Fruit fly (Drosophila melanogaster) whole organism, prepupa: Measurements from ENCODE around the gene CG13293.

Source experiments
- CG16779 ChIP-seq: fragments of 200-800 bp; sonication (Bioruptor generic); optimal IDR thresholded peaks from 3 replicates; lab custom pipeline; 2017; ENCODE audit warnings: missing biosample characterization, mild to moderate bottlenecking, missing genetic modification characterization
- CG3032 ChIP-seq: fragments of 200-800 bp; optimal IDR thresholded peaks from 2 replicates; lab custom pipeline; 2019; ENCODE audit warnings: missing biosample characterization, mild to moderate bottlenecking, missing genetic modification characterization, moderate library complexity
- CG31627 ChIP-seq: fragments of 200-800 bp; sonication (Bioruptor generic); optimal IDR thresholded peaks from 3 replicates; lab custom pipeline; 2016; ENCODE audit warnings: missing biosample characterization, missing genetic modification characterization
- CG32006 ChIP-seq: fragments of 200-800 bp; sonication (Bioruptor generic); optimal IDR thresholded peaks from 3 replicates; lab custom pipeline; 2017; ENCODE audit warnings: missing biosample characterization, mild to moderate bottlenecking, missing genetic modification characterization
- CG34406 ChIP-seq: fragments of 200-800 bp; sonication (Bioruptor generic); optimal IDR thresholded peaks from 3 replicates; lab custom pipeline; 2016; ENCODE audit warnings: missing biosample characterization, missing genetic modification characterization
- CG6163 ChIP-seq: fragments of 200-800 bp; sonication (Bioruptor generic); IDR thresholded peaks from 3 replicates; pipeline ENCODE4 v1.3.6; 2022; ENCODE audit warnings: missing biosample characterization, missing genetic modification characterization
- CG6792 ChIP-seq: fragments of 200-800 bp; sonication (Bioruptor generic); optimal IDR thresholded peaks from 3 replicates; lab custom pipeline; 2016; ENCODE audit warnings: missing biosample characterization, missing genetic modification characterization
- Gug ChIP-seq: fragments of 200-800 bp; sonication (Bioruptor generic); IDR thresholded peaks from 2 replicates; pipeline ENCODE4 v1.3.6; 2022; ENCODE audit warnings: missing biosample characterization, missing genetic modification characterization
- Hr38 ChIP-seq: sonication (Bioruptor generic); optimal IDR thresholded peaks from 2 replicates; lab custom pipeline; 2016; ENCODE audit warnings: missing biosample characterization, missing genetic modification characterization
- Sox15 ChIP-seq: fragments of 200-800 bp; sonication (Bioruptor generic); optimal IDR thresholded peaks from 3 replicates; lab custom pipeline; 2016; ENCODE audit warnings: missing biosample characterization, missing genetic modification characterization
- acj6 ChIP-seq: fragments of 200-800 bp; sonication (Bioruptor generic); optimal IDR thresholded peaks from 3 replicates; lab custom pipeline; 2016; ENCODE audit warnings: missing biosample characterization, missing genetic modification characterization
- dac ChIP-seq: fragments of 200-800 bp; sonication (Bioruptor generic); optimal IDR thresholded peaks from 2 replicates; lab custom pipeline; 2017; ENCODE audit warnings: missing biosample characterization, mild to moderate bottlenecking, missing genetic modification characterization
- fd85E ChIP-seq: fragments of 200-800 bp; sonication (Bioruptor generic); optimal IDR thresholded peaks from 3 replicates; lab custom pipeline; 2016; ENCODE audit warnings: missing biosample characterization, missing genetic modification characterization
- pdm3 ChIP-seq: fragments of 200-800 bp; sonication (Bioruptor generic); optimal IDR thresholded peaks from 3 replicates; lab custom pipeline; 2016; ENCODE audit warnings: missing biosample characterization, missing genetic modification characterization

DNA sequence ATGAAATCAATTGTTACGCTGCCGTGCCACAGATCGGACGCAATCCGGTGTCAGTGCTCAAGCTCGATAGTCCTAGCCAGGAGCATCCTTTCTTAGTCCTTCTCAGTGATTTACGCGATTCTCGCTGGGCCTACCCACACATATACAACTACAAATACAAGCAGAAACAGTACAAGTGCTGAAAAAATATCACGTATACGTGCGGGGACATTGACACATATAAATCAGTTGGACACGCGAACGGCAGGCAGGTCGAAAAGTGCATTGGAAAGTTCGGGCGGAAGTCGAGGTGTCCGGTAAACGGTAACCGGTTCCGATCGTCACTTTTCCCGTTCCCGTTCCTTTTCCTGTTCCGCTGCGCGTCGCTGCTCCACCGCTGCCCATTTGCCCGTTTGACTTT is 28.8 kb downstream of the CG13293 start:
- TF ChIP-seq CG31627 (GFP tag; lab: Kevin White, UChicago): no peak
- no peak for TF ChIP-seq Hr38 (GFP tag; lab: Kevin White, UChicago)
- TF ChIP-seq dac (GFP tag; lab: Kevin White, UChicago): no peak
- no peak for TF ChIP-seq pdm3 (GFP tag; lab: Kevin White, UChicago)
- TF ChIP-seq CG3032 (tag; lab: Kevin White, UChicago): no peak
- TF ChIP-seq fd85E (GFP tag; lab: Kevin White, UChicago): no peak
- no peak for TF ChIP-seq Gug (GFP tag; lab: Robert Waterston, UW)
- no peak for TF ChIP-seq CG34406
- TF ChIP-seq CG6163 (GFP tag; lab: Robert Waterston, UW): no peak
- no peak for TF ChIP-seq CG32006 (GFP tag; lab: Kevin White, UChicago)
- TF ChIP-seq acj6 (GFP tag; lab: Kevin White, UChicago): no peak
- no peak for TF ChIP-seq CG16779 (tag; lab: Kevin White, UChicago)
- TF ChIP-seq CG6792 (GFP tag; lab: Kevin White, UChicago): no peak
- no peak for TF ChIP-seq Sox15 (GFP tag; lab: Kevin White, UChicago)
